Fruit fly (Drosophila melanogaster): Measurements from ENCODE around the gene snk.

snk gene

dm6 chr3R:13011621-13011963 is 31.0 kb downstream of the snk start, which contains the start of gene CtBP:
Gene CtBP (plus strand): TSS chr3R:13011649.
- TF ChIP-seq N (GFP tag; optimal IDR thresholded peaks at IDR 0.05) (no peak), tai (GFP tag; optimal IDR thresholded peaks at IDR 0.05) (no peak), Rel (GFP tag; optimal IDR thresholded peaks at IDR 0.05) (no peak), Rel (tag; optimal IDR thresholded peaks at IDR 0.05) (peak; percentile 8), sage (GFP tag; optimal IDR thresholded peaks at IDR 0.05) (no peak)

dm6 chr3R:13010905-13011620 is 31.5 kb downstream of the snk start, which contains the start of gene CG8031:
Gene CG8031 (minus strand): TSS chr3R:13011310.
- TF ChIP-seq brk (GFP tag; optimal IDR thresholded peaks at IDR 0.05) (no peak), sv (GFP tag; optimal IDR thresholded peaks at IDR 0.05) (no peak), br (GFP tag; optimal IDR thresholded peaks at IDR 0.05) (no peak), N (GFP tag; optimal IDR thresholded peaks at IDR 0.05) (peak; percentile 45), fru (GFP tag; optimal IDR thresholded peaks at IDR 0.05) (peak; percentile 88), Abd-B (GFP tag; optimal IDR thresholded peaks at IDR 0.05) (no peak), Hr78 (GFP tag; optimal IDR thresholded peaks at IDR 0.05) (no peak), Rel (GFP tag; optimal IDR thresholded peaks at IDR 0.05) (no peak), Rel (tag; optimal IDR thresholded peaks at IDR 0.05) (no peak), pan (optimal IDR thresholded peaks at IDR 0.05) (no peak), Dif (GFP tag; optimal IDR thresholded peaks at IDR 0.05; ENCODE audit: partially characterized antibody) (peak; percentile 4)

- TF ChIP-seq tai (GFP tag; optimal IDR thresholded peaks at IDR 0.05) (no peak), lola (GFP tag; optimal IDR thresholded peaks at IDR 0.05) (no peak), CG32264 (GFP tag; optimal IDR thresholded peaks at IDR 0.05) (no peak), Abd-B (GFP tag; optimal IDR thresholded peaks at IDR 0.05) (no peak), Hr83 (GFP tag; optimal IDR thresholded peaks at IDR 0.05; ENCODE audit: poor library complexity, severe bottlenecking) (no peak), Hr78 (GFP tag; optimal IDR thresholded peaks at IDR 0.05) (no peak)
Measured at dm6 chr3R:13009595-13009994, 33.0 kb downstream of the snk start, which contains the start of gene CG11656. Gene CG11656 (plus strand): TSS chr3R:13009895.

- TF ChIP-seq tai (GFP tag; optimal IDR thresholded peaks at IDR 0.05): no peak
- no peak for TF ChIP-seq fru (GFP tag; optimal IDR thresholded peaks at IDR 0.05)
- TF ChIP-seq Abd-B (GFP tag; optimal IDR thresholded peaks at IDR 0.05): no peak
- no peak for TF ChIP-seq Jra (GFP tag; optimal IDR thresholded peaks at IDR 0.05)
- no peak for TF ChIP-seq Vsx2 (GFP tag; optimal IDR thresholded peaks at IDR 0.05; ENCODE audit: partially characterized antibody)
- no peak for TF ChIP-seq foxo (GFP tag; optimal IDR thresholded peaks at IDR 0.05)
- TF ChIP-seq N (GFP tag; optimal IDR thresholded peaks at IDR 0.05): no peak
- TF ChIP-seq jim (GFP tag; optimal IDR thresholded peaks at IDR 0.05): no peak
Measured at dm6 chr3R:12998234-12998591, 44.4 kb downstream of the snk start.

- TF ChIP-seq psq (GFP tag; optimal IDR thresholded peaks at IDR 0.05): peak; percentile 7
- peak; percentile 25 for TF ChIP-seq N (GFP tag; optimal IDR thresholded peaks at IDR 0.05)
- TF ChIP-seq CrebA (GFP tag; optimal IDR thresholded peaks at IDR 0.05; ENCODE audit: borderline replicate concordance): no peak
- no peak for TF ChIP-seq foxo (GFP tag; optimal IDR thresholded peaks at IDR 0.05)
- TF ChIP-seq rgr (GFP tag; optimal IDR thresholded peaks at IDR 0.05): no peak
- no peak for TF ChIP-seq Jra (GFP tag; optimal IDR thresholded peaks at IDR 0.05)
- no peak for TF ChIP-seq Rel (GFP tag; optimal IDR thresholded peaks at IDR 0.05)
- peak; percentile 82 for TF ChIP-seq Rel (tag; optimal IDR thresholded peaks at IDR 0.05)
- peak; percentile 28 for TF ChIP-seq ey (GFP tag; optimal IDR thresholded peaks at IDR 0.05)
- peak; percentile 43 for TF ChIP-seq Hr83 (GFP tag; optimal IDR thresholded peaks at IDR 0.05; ENCODE audit: poor library complexity, severe bottlenecking)
- TF ChIP-seq pan (optimal IDR thresholded peaks at IDR 0.05): no peak
- TF ChIP-seq h (GFP tag; optimal IDR thresholded peaks at IDR 0.05): no peak
Measured at dm6 chr3R:12997550-12998233, 44.9 kb downstream of the snk start, which contains the start of the genes CG17327, CG44194 and CG7518. Gene CG17327 (minus strand): TSS chr3R:12997726. Gene CG44194 (minus strand): TSS chr3R:12997726. Gene CG7518 (plus strand): TSS chr3R:12998089.

dm6 chr3R:12995522-12995921 is 47.0 kb downstream of the snk start, which contains the start of gene CG7488:
Gene CG7488 (plus strand): TSS chr3R:12995620.
- no peak for TF ChIP-seq usp (GFP tag; optimal IDR thresholded peaks at IDR 0.05)
- TF ChIP-seq dmrt93B (GFP tag; optimal IDR thresholded peaks at IDR 0.05): no peak
- TF ChIP-seq fru (GFP tag; optimal IDR thresholded peaks at IDR 0.05): no peak
- no peak for TF ChIP-seq Hr83 (GFP tag; optimal IDR thresholded peaks at IDR 0.05; ENCODE audit: poor library complexity, severe bottlenecking)
- no peak for TF ChIP-seq Hnf4 (GFP tag; optimal IDR thresholded peaks at IDR 0.05)
- no peak for TF ChIP-seq ey (GFP tag; optimal IDR thresholded peaks at IDR 0.05)
- no peak for TF ChIP-seq sv (GFP tag; optimal IDR thresholded peaks at IDR 0.05)
- no peak for TF ChIP-seq dl (GFP tag; optimal IDR thresholded peaks at IDR 0.05; ENCODE audit: insufficient read depth in 1 of 2, partially characterized antibody in 2 of 2)

Measured in whole organism, wandering third instar larva.